Fruit fly (Drosophila melanogaster) whole organism, embryonic: ENCODE results near the gene drm.

Experiments
- Ada2b ChIP-seq: fragments of 200-800 bp; sonication (Bioruptor generic); IDR thresholded peaks from 2 replicates; pipeline ENCODE4 v1.3.6; 2022; ENCODE audit warnings: missing biosample characterization, missing genetic modification characterization
- Atf-2 ChIP-seq: fragments of 200-800 bp; sonication (Bioruptor generic); optimal IDR thresholded peaks from 2 replicates; lab custom pipeline; 2016; ENCODE audit warnings: missing biosample characterization, missing genetic modification characterization
- Bteb2 ChIP-seq: fragments of 200-800 bp; sonication (Bioruptor generic); optimal IDR thresholded peaks from 2 replicates; lab custom pipeline; 2016; ENCODE audit warnings: missing biosample characterization, missing genetic modification characterization
- CG11093 ChIP-seq: fragments of 200-800 bp; sonication (Bioruptor generic); IDR thresholded peaks from 3 replicates; pipeline ENCODE4 v1.3.6; 2022; ENCODE audit warnings: missing biosample characterization, missing genetic modification characterization
- CG12299 ChIP-seq: fragments of 200-800 bp; sonication (Bioruptor generic); optimal IDR thresholded peaks from 2 replicates; lab custom pipeline; 2018; ENCODE audit warnings: missing biosample characterization, mild to moderate bottlenecking, missing genetic modification characterization
- CG13123 ChIP-seq: fragments of 200-800 bp; sonication (Bioruptor generic); optimal IDR thresholded peaks from 2 replicates; lab custom pipeline; 2016; ENCODE audit warnings: missing biosample characterization, missing genetic modification characterization
- CG13296 ChIP-seq: fragments of 200-800 bp; sonication (Bioruptor generic); optimal IDR thresholded peaks from 3 replicates; lab custom pipeline; 2018; ENCODE audit warnings: missing biosample characterization, mild to moderate bottlenecking, missing genetic modification characterization
- CG14667 ChIP-seq: fragments of 200-800 bp; sonication (Bioruptor generic); IDR thresholded peaks from 2 replicates; pipeline ENCODE4 v1.3.6; 2022; ENCODE audit warnings: missing biosample characterization, missing genetic modification characterization
- CG14710 ChIP-seq: fragments of 200-800 bp; sonication (Bioruptor generic); optimal IDR thresholded peaks from 3 replicates; lab custom pipeline; 2019; ENCODE audit warnings: missing biosample characterization, mild to moderate bottlenecking, missing genetic modification characterization, moderate library complexity
- CG17361 ChIP-seq: fragments of 200-800 bp; sonication (Bioruptor generic); IDR thresholded peaks from 3 replicates; pipeline ENCODE4 v1.3.6; 2022; ENCODE audit warnings: missing biosample characterization, missing genetic modification characterization
- CG1832 ChIP-seq: fragments of 200-800 bp; sonication (Bioruptor generic); optimal IDR thresholded peaks from 2 replicates; lab custom pipeline; 2017; ENCODE audit warnings: missing biosample characterization, mild to moderate bottlenecking, missing genetic modification characterization, inconsistent platforms
- CG18619 ChIP-seq: fragments of 200-800 bp; sonication (Bioruptor generic); optimal IDR thresholded peaks from 3 replicates; lab custom pipeline; 2017; ENCODE audit warnings: missing biosample characterization, mild to moderate bottlenecking, missing genetic modification characterization
- CG2116 ChIP-seq: fragments of 200-800 bp; sonication (Bioruptor generic); optimal IDR thresholded peaks from 3 replicates; lab custom pipeline; 2018; ENCODE audit warnings: missing biosample characterization, mild to moderate bottlenecking, missing genetic modification characterization
- CG2202 ChIP-seq: fragments of 200-800 bp; sonication (Bioruptor generic); optimal IDR thresholded peaks from 2 replicates; lab custom pipeline; 2018; ENCODE audit warnings: missing biosample characterization, mild to moderate bottlenecking, missing genetic modification characterization
- CG3726 ChIP-seq: fragments of 200-800 bp; sonication (Bioruptor generic); IDR thresholded peaks from 3 replicates; pipeline ENCODE4, ENCODE4 v1.3.6; 2022; ENCODE audit warnings: missing biosample characterization, missing genetic modification characterization
- CG4820 ChIP-seq: fragments of 200-800 bp; sonication (Bioruptor generic); optimal IDR thresholded peaks from 3 replicates; lab custom pipeline; 2016; ENCODE audit warnings: missing biosample characterization, missing genetic modification characterization
- CG6765 ChIP-seq: fragments of 200-800 bp; sonication (Bioruptor generic); optimal IDR thresholded peaks from 3 replicates; lab custom pipeline; 2017; ENCODE audit warnings: missing biosample characterization, mild to moderate bottlenecking, missing genetic modification characterization
- CG7839 ChIP-seq: fragments of 200-800 bp; sonication (Bioruptor generic); optimal IDR thresholded peaks from 3 replicates; lab custom pipeline; 2018; ENCODE audit warnings: missing biosample characterization, mild to moderate bottlenecking, missing genetic modification characterization, moderate library complexity
- CG7963 ChIP-seq: fragments of 200-800 bp; sonication (Bioruptor generic); IDR thresholded peaks from 3 replicates; pipeline ENCODE4 v1.3.6; 2022; ENCODE audit warnings: missing biosample characterization, missing genetic modification characterization; ENCODE audit not compliant: partially characterized antibody
- CG7987 ChIP-seq: fragments of 200-800 bp; sonication (Bioruptor generic); optimal IDR thresholded peaks from 2 replicates; lab custom pipeline; 2018; ENCODE audit warnings: missing biosample characterization, mild to moderate bottlenecking, missing genetic modification characterization, moderate library complexity
- CG8765 ChIP-seq: fragments of 200-800 bp; sonication (Bioruptor generic); IDR thresholded peaks from 2 replicates; pipeline ENCODE4 v1.3.6; 2022; ENCODE audit warnings: missing biosample characterization, missing genetic modification characterization
- CG8924 ChIP-seq: fragments of 200-800 bp; optimal IDR thresholded peaks from 3 replicates; lab custom pipeline; 2019; ENCODE audit warnings: missing biosample characterization, mild to moderate bottlenecking, missing genetic modification characterization, moderate library complexity
- Dfd ChIP-seq, 2 experiments: fragments of >200 bp; optimal IDR thresholded peaks; 2 replicates each; lab custom pipeline; 2017; ENCODE audit warnings: missing biosample characterization in 2 of 2, missing genetic modification characterization in 2 of 2
- Dll ChIP-seq: fragments of 200-800 bp; sonication (Bioruptor generic); IDR thresholded peaks from 4 replicates; pipeline ENCODE4 v1.3.6; 2022; ENCODE audit warnings: missing biosample characterization, missing genetic modification characterization; ENCODE audit not compliant: partially characterized antibody
- E2f2 ChIP-seq: fragments of 200-800 bp; sonication (Bioruptor generic); IDR thresholded peaks from 2 replicates; pipeline ENCODE4 v1.3.6; 2022; ENCODE audit warnings: missing biosample characterization, missing genetic modification characterization
- Fer1 ChIP-seq: fragments of 200-800 bp; sonication (Bioruptor generic); optimal IDR thresholded peaks from 2 replicates; lab custom pipeline; 2017; ENCODE audit warnings: missing biosample characterization, mild to moderate bottlenecking, missing genetic modification characterization
- Kr ChIP-seq: fragments of 200-800 bp; sonication (Bioruptor generic); optimal IDR thresholded peaks from 2 replicates; lab custom pipeline; 2017; ENCODE audit warnings: missing biosample characterization, mild to moderate bottlenecking, missing genetic modification characterization
- Lpt ChIP-seq: fragments of >200 bp; optimal IDR thresholded peaks from 2 replicates; lab custom pipeline; 2018; ENCODE audit warnings: missing biosample characterization, missing genetic modification characterization
- Max ChIP-seq: fragments of 200-800 bp; sonication (Bioruptor generic); optimal IDR thresholded peaks from 2 replicates; lab custom pipeline; 2016; ENCODE audit warnings: missing biosample characterization, mild to moderate bottlenecking, missing genetic modification characterization
- Sry-δ ChIP-seq: fragments of 200-800 bp; sonication (Bioruptor generic); optimal IDR thresholded peaks from 2 replicates; lab custom pipeline; 2016; ENCODE audit warnings: missing biosample characterization, missing genetic modification characterization
- ara ChIP-seq: fragments of 200-800 bp; sonication (Bioruptor generic); IDR thresholded peaks from 2 replicates; pipeline ENCODE4 v1.3.6; 2022; ENCODE audit warnings: missing biosample characterization, missing genetic modification characterization
- bab2 ChIP-seq: fragments of 200-800 bp; sonication (Bioruptor generic); optimal IDR thresholded peaks from 2 replicates; lab custom pipeline; 2016; ENCODE audit warnings: missing biosample characterization, missing genetic modification characterization
- cad ChIP-seq: fragments of >200 bp; optimal IDR thresholded peaks from 2 replicates; lab custom pipeline; 2017; ENCODE audit warnings: missing biosample characterization, missing genetic modification characterization
- cwo ChIP-seq: fragments of 200-800 bp; sonication (Bioruptor generic); optimal IDR thresholded peaks from 3 replicates; lab custom pipeline; 2017; ENCODE audit warnings: missing biosample characterization, missing genetic modification characterization, mild to moderate bottlenecking, moderate library complexity, missing genetic modification reagents
- dati ChIP-seq: fragments of 200-800 bp; sonication (Bioruptor generic); IDR thresholded peaks from 2 replicates; pipeline ENCODE4 v1.3.6; 2022; ENCODE audit warnings: missing biosample characterization, missing genetic modification characterization
- fd96Cb ChIP-seq: fragments of 200-800 bp; sonication (Bioruptor generic); optimal IDR thresholded peaks from 2 replicates; lab custom pipeline; 2018; ENCODE audit warnings: missing biosample characterization, mild to moderate bottlenecking, missing genetic modification characterization, moderate library complexity
- h ChIP-seq: fragments of >200 bp; optimal IDR thresholded peaks from 2 replicates; lab custom pipeline; 2017
- jumu ChIP-seq: fragments of 200-800 bp; sonication (Bioruptor generic); optimal IDR thresholded peaks from 3 replicates; lab custom pipeline; 2016; ENCODE audit warnings: missing biosample characterization, missing genetic modification characterization
- klu ChIP-seq: fragments of 200-800 bp; sonication (Bioruptor generic); IDR thresholded peaks from 2 replicates; pipeline ENCODE4 v1.3.6; 2022; ENCODE audit warnings: missing biosample characterization, missing genetic modification characterization
- lilli ChIP-seq: fragments of 200-800 bp; sonication (Bioruptor generic); optimal IDR thresholded peaks from 3 replicates; lab custom pipeline; 2016; ENCODE audit warnings: missing biosample characterization, missing genetic modification characterization
- mam ChIP-seq: fragments of 200-800 bp; sonication (Bioruptor generic); optimal IDR thresholded peaks from 3 replicates; lab custom pipeline; 2016; ENCODE audit warnings: missing biosample characterization, missing genetic modification characterization
- odd ChIP-seq: fragments of 200-800 bp; sonication (Bioruptor generic); optimal IDR thresholded peaks from 2 replicates; lab custom pipeline; 2017; ENCODE audit warnings: missing biosample characterization, mild to moderate bottlenecking, missing genetic modification characterization
- pita ChIP-seq: fragments of 200-800 bp; sonication (Bioruptor generic); optimal IDR thresholded peaks from 2 replicates; lab custom pipeline; 2017; ENCODE audit warnings: missing biosample characterization, mild to moderate bottlenecking, missing genetic modification characterization
- prd ChIP-seq, 3 experiments: fragments of >200 bp in 2 of 3; fragments of 200-800 bp in 1 of 3; sonication (Bioruptor generic) in 1 of 3; optimal IDR thresholded peaks in 2 of 3; IDR thresholded peaks in 1 of 3; 2 replicates in 2 of 3; 3 replicates in 1 of 3; pipeline versions ENCODE4 v1.3.6 to Lab custom; 2017 to 2022; ENCODE audit warnings: missing biosample characterization in 1 of 3, missing genetic modification characterization in 1 of 3
- ro ChIP-seq: fragments of 200-800 bp; sonication (Bioruptor generic); IDR thresholded peaks from 2 replicates; pipeline ENCODE4 v1.3.6; 2022; ENCODE audit warnings: missing biosample characterization, missing genetic modification characterization
- sens ChIP-seq: fragments of 200-800 bp; sonication (Bioruptor generic); peaks from one replicate; lab custom pipeline; 2016; ENCODE audit warnings: missing biosample characterization, missing genetic modification characterization
- slp2 ChIP-seq: fragments of 200-800 bp; sonication (Bioruptor generic); optimal IDR thresholded peaks from 2 replicates; lab custom pipeline; 2016; ENCODE audit warnings: missing biosample characterization, missing genetic modification characterization
- ssp ChIP-seq: fragments of 200-800 bp; sonication (Bioruptor generic); IDR thresholded peaks from 2 replicates; pipeline ENCODE4 v1.3.6; 2022; ENCODE audit warnings: missing biosample characterization, missing genetic modification characterization
- trh ChIP-seq: fragments of 200-800 bp; sonication (Bioruptor generic); optimal IDR thresholded peaks from 2 replicates; lab custom pipeline; 2016; ENCODE audit warnings: missing biosample characterization, missing genetic modification characterization
- tup ChIP-seq: fragments of 200-800 bp; sonication (Bioruptor generic); optimal IDR thresholded peaks from 2 replicates; lab custom pipeline; 2016; ENCODE audit warnings: missing biosample characterization, mild to moderate bottlenecking, missing genetic modification characterization, moderate library complexity
- vfl ChIP-seq: fragments of 200-800 bp; sonication (Bioruptor generic); optimal IDR thresholded peaks from 2 replicates; lab custom pipeline; 2016; ENCODE audit warnings: missing biosample characterization, missing genetic modification characterization
- z ChIP-seq: fragments of 200-800 bp; sonication (Bioruptor generic); IDR thresholded peaks from 3 replicates; pipeline ENCODE4 v1.3.6; 2022; ENCODE audit warnings: missing biosample characterization, missing genetic modification characterization

drm gene

dm6 chr2L:3594000-3594399 lies 55.0 kb downstream of the drm start (continued):
- TF ChIP-seq CG14667, result peak; percentile 43; the same call in 1 of the 2 replicates
- no peak for TF ChIP-seq Max
- TF ChIP-seq sens (GFP tag; lab: Kevin White, UChicago), result peak; percentile 93
- TF ChIP-seq CG14710 (tag; lab: Kevin White, UChicago), result peak; percentile 45
- no peak for TF ChIP-seq CG13296 (GFP tag; lab: Kevin White, UChicago)
- TF ChIP-seq CG7839 (tag; lab: Kevin White, UChicago), result peak; percentile 50
- TF ChIP-seq pita (GFP tag; lab: Kevin White, UChicago), result no peak
- TF ChIP-seq CG4820 (GFP tag; lab: Kevin White, UChicago), result peak; percentile 54
- peak; percentile 53 for TF ChIP-seq CG2202 (tag; lab: Kevin White, UChicago)
- peak; percentile 19 for TF ChIP-seq bab2
- TF ChIP-seq CG1832 (GFP tag; lab: Kevin White, UChicago), result peak; percentile 27
- no peak for TF ChIP-seq CG13123 (GFP tag; lab: Kevin White, UChicago)
- no peak for TF ChIP-seq mam (GFP tag; lab: Kevin White, UChicago)
- peak; percentile 55 for TF ChIP-seq Atf-2 (GFP tag; lab: Kevin White, UChicago)
- peak; percentile 56; the same call in 2 of the 3 replicates for TF ChIP-seq CG17361
- TF ChIP-seq CG18619, result no peak
- TF ChIP-seq cad (GFP tag; lab: Kevin White, UChicago), result no peak
- no peak for TF ChIP-seq Fer1
- no peak for TF ChIP-seq z (GFP tag; lab: Robert Waterston, UW)
- TF ChIP-seq CG7963 (GFP tag; lab: Robert Waterston, UW), result no peak
- no peak for TF ChIP-seq Bteb2 (GFP tag; lab: Kevin White, UChicago)
- TF ChIP-seq ro (GFP tag; lab: Robert Waterston, UW), result 0 out of 2 replicates have a peak, but pooled peaks have one; percentile 15
- peak; percentile 39 for TF ChIP-seq tup (GFP tag; lab: Kevin White, UChicago)
- no peak for TF ChIP-seq Dfd (GFP tag; optimal IDR thresholded peaks at IDR 0.05; lab: Kevin White, UChicago)
- peak; percentile 36 for TF ChIP-seq odd
- no peak for TF ChIP-seq prd (optimal IDR thresholded peaks at IDR 0.05; lab: Kevin White, UChicago)
- peak; percentile 80 for TF ChIP-seq prd (GFP tag; IDR thresholded peaks at IDR 0.05; lab: Robert Waterston, UW)
- TF ChIP-seq h (lab: Kevin White, UChicago), result no peak
- TF ChIP-seq trh (GFP tag; lab: Kevin White, UChicago), result no peak
- peak; percentile 45 for TF ChIP-seq slp2
- peak; percentile 63 for TF ChIP-seq jumu (GFP tag; lab: Kevin White, UChicago)
- TF ChIP-seq CG2116 (GFP tag; lab: Kevin White, UChicago), result no peak
- TF ChIP-seq ssp (GFP tag; lab: Robert Waterston, UW), result no peak
- TF ChIP-seq CG11093 (GFP tag; lab: Robert Waterston, UW), result no peak
- no peak for TF ChIP-seq Lpt (GFP tag; lab: Kevin White, UChicago)
- peak; percentile 71 for TF ChIP-seq ara
- TF ChIP-seq dati (GFP tag; lab: Robert Waterston, UW), result no peak
- no peak for TF ChIP-seq CG6765 (GFP tag; lab: Kevin White, UChicago)
- TF ChIP-seq CG8765 (GFP tag; lab: Robert Waterston, UW), result peak; percentile 75; the same call in 1 of the 2 replicates
- TF ChIP-seq Sry-δ (GFP tag; lab: Kevin White, UChicago), result peak; percentile 14
- no peak for TF ChIP-seq vfl (GFP tag; lab: Kevin White, UChicago)
- no peak for TF ChIP-seq Dll
- TF ChIP-seq lilli (GFP tag; lab: Kevin White, UChicago), result peak; percentile 47
- peak; percentile 60 for TF ChIP-seq CG8924 (tag; lab: Kevin White, UChicago)
- no peak for TF ChIP-seq E2f2 (GFP tag; lab: Robert Waterston, UW)
- peak; percentile 47 for TF ChIP-seq fd96Cb
- TF ChIP-seq Kr (GFP tag; lab: Kevin White, UChicago), result no peak
- no peak for TF ChIP-seq CG7987
- peak; percentile 26; the same call in 1 of the 3 replicates for TF ChIP-seq CG3726
- TF ChIP-seq cwo (GFP tag; lab: Kevin White, UChicago), result no peak
- TF ChIP-seq klu (GFP tag; lab: Robert Waterston, UW), result no peak
- TF ChIP-seq CG12299 (tag; lab: Kevin White, UChicago), result no peak
- TF ChIP-seq Ada2b (GFP tag; lab: Robert Waterston, UW), result peak; percentile 29; the same call in 1 of the 2 replicates
